Fruit fly (Drosophila melanogaster) whole organism, embryonic: ENCODE data around the gene CG10970.

Experiments
- Aef1 ChIP-seq: fragments of 200-800 bp; sonication (Bioruptor generic); IDR thresholded peaks from 3 replicates; pipeline ENCODE4 v1.3.6; 2022; ENCODE audit warnings: missing biosample characterization, missing genetic modification characterization
- BEAF-32 ChIP-seq: fragments of 200-800 bp; sonication (Bioruptor generic); optimal IDR thresholded peaks from 3 replicates; lab custom pipeline; 2017; ENCODE audit warnings: missing biosample characterization, missing genetic modification characterization, mild to moderate bottlenecking, moderate library complexity, missing genetic modification reagents
- CG10274 ChIP-seq: fragments of 200-800 bp; sonication (Bioruptor generic); optimal IDR thresholded peaks from 3 replicates; lab custom pipeline; 2017; ENCODE audit warnings: missing biosample characterization, mild to moderate bottlenecking, missing genetic modification characterization
- CG11504 ChIP-seq: fragments of 200-800 bp; sonication (Bioruptor generic); optimal IDR thresholded peaks from 3 replicates; lab custom pipeline; 2019; ENCODE audit warnings: missing biosample characterization, mild to moderate bottlenecking, missing genetic modification characterization, moderate library complexity
- CG11696 ChIP-seq: fragments of 200-800 bp; sonication (Bioruptor generic); IDR thresholded peaks from 2 replicates; pipeline ENCODE4 v1.3.6; 2022; ENCODE audit warnings: missing biosample characterization, missing genetic modification characterization
- CG12219 ChIP-seq: fragments of 200-800 bp; sonication (Bioruptor generic); optimal IDR thresholded peaks from 3 replicates; lab custom pipeline; 2018; ENCODE audit warnings: missing biosample characterization, mild to moderate bottlenecking, missing genetic modification characterization
- CG12391 ChIP-seq: fragments of 200-800 bp; sonication (Bioruptor generic); optimal IDR thresholded peaks from 3 replicates; lab custom pipeline; 2018; ENCODE audit warnings: missing biosample characterization, mild to moderate bottlenecking, missing genetic modification characterization, moderate library complexity
- CG15601 ChIP-seq: fragments of 200-800 bp; sonication (Bioruptor generic); optimal IDR thresholded peaks from 3 replicates; lab custom pipeline; 2019; ENCODE audit warnings: missing biosample characterization, mild to moderate bottlenecking, missing genetic modification characterization, moderate library complexity
- CG1602 ChIP-seq: fragments of 200-800 bp; sonication (Bioruptor generic); optimal IDR thresholded peaks from 3 replicates; lab custom pipeline; 2016; ENCODE audit warnings: missing biosample characterization, missing genetic modification characterization
- CG16813 ChIP-seq: fragments of 200-800 bp; sonication (Bioruptor generic); IDR thresholded peaks from 3 replicates; pipeline ENCODE4 v1.3.6; 2022; ENCODE audit warnings: missing biosample characterization, missing genetic modification characterization; ENCODE audit not compliant: partially characterized antibody
- CG17568 ChIP-seq: fragments of 200-800 bp; sonication (Bioruptor generic); optimal IDR thresholded peaks from 2 replicates; lab custom pipeline; 2018; ENCODE audit warnings: missing biosample characterization, mild to moderate bottlenecking, missing genetic modification characterization, moderate library complexity
- CG17912 ChIP-seq: fragments of 200-800 bp; sonication (Bioruptor generic); optimal IDR thresholded peaks from 2 replicates; lab custom pipeline; 2018; ENCODE audit warnings: missing biosample characterization, mild to moderate bottlenecking, missing genetic modification characterization
- CG1832 ChIP-seq: fragments of 200-800 bp; sonication (Bioruptor generic); optimal IDR thresholded peaks from 2 replicates; lab custom pipeline; 2017; ENCODE audit warnings: missing biosample characterization, mild to moderate bottlenecking, missing genetic modification characterization, inconsistent platforms
- CG30403 ChIP-seq: fragments of 200-800 bp; sonication (Bioruptor generic); optimal IDR thresholded peaks from 3 replicates; lab custom pipeline; 2016; ENCODE audit warnings: missing biosample characterization, missing genetic modification characterization
- CG32772 ChIP-seq: fragments of 200-800 bp; sonication (Bioruptor generic); IDR thresholded peaks from 2 replicates; pipeline ENCODE4 v1.3.6; 2022; ENCODE audit warnings: missing biosample characterization, missing genetic modification characterization
- CG4404 ChIP-seq: fragments of 200-800 bp; sonication (Bioruptor generic); IDR thresholded peaks from 2 replicates; pipeline ENCODE4 v1.3.6; 2022; ENCODE audit warnings: missing biosample characterization, missing genetic modification characterization
- CG6175 ChIP-seq: fragments of 200-800 bp; sonication (Bioruptor generic); IDR thresholded peaks from 3 replicates; pipeline ENCODE4 v1.3.6; 2022; ENCODE audit warnings: missing biosample characterization, missing genetic modification characterization
- CG9727 ChIP-seq: fragments of 200-800 bp; sonication (Bioruptor generic); optimal IDR thresholded peaks from 3 replicates; lab custom pipeline; 2017; ENCODE audit warnings: missing biosample characterization, mild to moderate bottlenecking, missing genetic modification characterization
- CTCF ChIP-seq: fragments of 200-800 bp; sonication (Bioruptor generic); optimal IDR thresholded peaks from 2 replicates; lab custom pipeline; 2017; ENCODE audit warnings: missing biosample characterization, mild to moderate bottlenecking, missing genetic modification characterization, moderate library complexity
- Dp ChIP-seq: fragments of 200-800 bp; sonication (Bioruptor generic); optimal IDR thresholded peaks from 2 replicates; lab custom pipeline; 2018; ENCODE audit warnings: missing biosample characterization, mild to moderate bottlenecking, missing genetic modification characterization, moderate library complexity
- E2f2 ChIP-seq: fragments of 200-800 bp; sonication (Bioruptor generic); IDR thresholded peaks from 2 replicates; pipeline ENCODE4 v1.3.6; 2022; ENCODE audit warnings: missing biosample characterization, missing genetic modification characterization
- Ets65A ChIP-seq: fragments of 200-800 bp; sonication (Bioruptor generic); peaks from one replicate; lab custom pipeline; 2016; ENCODE audit warnings: missing biosample characterization, missing genetic modification characterization
- Ets97D ChIP-seq: fragments of 200-800 bp; sonication (Bioruptor generic); optimal IDR thresholded peaks from 3 replicates; lab custom pipeline; 2016; ENCODE audit warnings: missing biosample characterization, missing genetic modification characterization
- HLH4C ChIP-seq: fragments of 200-800 bp; sonication (Bioruptor generic); IDR thresholded peaks from 3 replicates; pipeline ENCODE4 v1.3.6; 2022; ENCODE audit warnings: missing biosample characterization, missing genetic modification characterization; ENCODE audit not compliant: partially characterized antibody
- HmgZ ChIP-seq: fragments of 200-800 bp; sonication (Bioruptor generic); optimal IDR thresholded peaks from 2 replicates; lab custom pipeline; 2018; ENCODE audit warnings: missing biosample characterization, mild to moderate bottlenecking, missing genetic modification characterization
- Myb ChIP-seq: fragments of 200-800 bp; sonication (Bioruptor generic); optimal IDR thresholded peaks from 2 replicates; lab custom pipeline; 2016; ENCODE audit warnings: missing biosample characterization, missing genetic modification characterization
- Nf-YC ChIP-seq: fragments of 200-800 bp; optimal IDR thresholded peaks from 3 replicates; lab custom pipeline; 2019; ENCODE audit warnings: missing biosample characterization, mild to moderate bottlenecking, missing genetic modification characterization, moderate library complexity
- Pdp1 ChIP-seq, 2 experiments: fragments of 200-800 bp; sonication (Bioruptor generic); optimal IDR thresholded peaks; 3 replicates each; lab custom pipeline; 2016; ENCODE audit warnings: missing biosample characterization in 2 of 2, missing genetic modification characterization in 2 of 2, mild to moderate bottlenecking in 1 of 2, moderate library complexity in 1 of 2
- Sry-δ ChIP-seq: fragments of 200-800 bp; sonication (Bioruptor generic); optimal IDR thresholded peaks from 2 replicates; lab custom pipeline; 2016; ENCODE audit warnings: missing biosample characterization, missing genetic modification characterization
- bcd ChIP-seq: fragments of 200-800 bp; sonication (Bioruptor generic); optimal IDR thresholded peaks from 2 replicates; lab custom pipeline; 2017; ENCODE audit warnings: missing biosample characterization, mild to moderate bottlenecking, missing genetic modification characterization
- cas ChIP-seq: fragments of 200-800 bp; sonication (Bioruptor generic); IDR thresholded peaks from 2 replicates; pipeline ENCODE4 v1.3.6; 2022; ENCODE audit warnings: missing biosample characterization, missing genetic modification characterization
- caup ChIP-seq: fragments of 200-800 bp; sonication (Bioruptor generic); optimal IDR thresholded peaks from 3 replicates; lab custom pipeline; 2017; ENCODE audit warnings: missing biosample characterization, mild to moderate bottlenecking, missing genetic modification characterization, moderate library complexity; ENCODE audit not compliant: severe bottlenecking
- eyg ChIP-seq: fragments of 200-800 bp; sonication (Bioruptor generic); optimal IDR thresholded peaks from 3 replicates; lab custom pipeline; 2016; ENCODE audit warnings: missing biosample characterization, missing genetic modification characterization
- fd64A ChIP-seq: fragments of 200-800 bp; sonication (Bioruptor generic); optimal IDR thresholded peaks from 3 replicates; lab custom pipeline; 2018; ENCODE audit warnings: missing biosample characterization, mild to moderate bottlenecking, missing genetic modification characterization
- ftz-f1 ChIP-seq: fragments of 200-800 bp; sonication (Bioruptor generic); optimal IDR thresholded peaks from 2 replicates; lab custom pipeline; 2016; ENCODE audit warnings: missing biosample characterization, missing genetic modification characterization
- gfzf ChIP-seq: fragments of 200-800 bp; sonication (Bioruptor generic); optimal IDR thresholded peaks from 2 replicates; lab custom pipeline; 2016; ENCODE audit warnings: missing biosample characterization, mild to moderate bottlenecking, missing genetic modification characterization, moderate library complexity
- pita ChIP-seq: fragments of 200-800 bp; sonication (Bioruptor generic); optimal IDR thresholded peaks from 2 replicates; lab custom pipeline; 2017; ENCODE audit warnings: missing biosample characterization, mild to moderate bottlenecking, missing genetic modification characterization
- prd ChIP-seq, 3 experiments: fragments of >200 bp in 2 of 3; fragments of 200-800 bp in 1 of 3; sonication (Bioruptor generic) in 1 of 3; optimal IDR thresholded peaks in 2 of 3; IDR thresholded peaks in 1 of 3; 2 replicates in 2 of 3; 3 replicates in 1 of 3; pipeline versions ENCODE4 v1.3.6 to Lab custom; 2017 to 2022; ENCODE audit warnings: missing biosample characterization in 1 of 3, missing genetic modification characterization in 1 of 3
- pzg ChIP-seq: fragments of 200-800 bp; sonication (Bioruptor generic); optimal IDR thresholded peaks from 3 replicates; lab custom pipeline; 2018; ENCODE audit warnings: missing biosample characterization, mild to moderate bottlenecking, missing genetic modification characterization, moderate library complexity
- schlank ChIP-seq: fragments of 200-800 bp; sonication (Bioruptor generic); optimal IDR thresholded peaks from 2 replicates; lab custom pipeline; 2018; ENCODE audit warnings: missing biosample characterization, mild to moderate bottlenecking, missing genetic modification characterization
- sd ChIP-seq: fragments of 200-800 bp; sonication (Bioruptor generic); optimal IDR thresholded peaks from 3 replicates; lab custom pipeline; 2018; ENCODE audit warnings: missing biosample characterization, mild to moderate bottlenecking, missing genetic modification characterization, moderate library complexity
- sens ChIP-seq: fragments of 200-800 bp; sonication (Bioruptor generic); peaks from one replicate; lab custom pipeline; 2016; ENCODE audit warnings: missing biosample characterization, missing genetic modification characterization
- seq ChIP-seq: fragments of 200-800 bp; sonication (Bioruptor generic); IDR thresholded peaks from 2 replicates; pipeline ENCODE4 v1.3.6; 2022; ENCODE audit warnings: missing biosample characterization, missing genetic modification characterization
- so ChIP-seq: fragments of 200-800 bp; sonication (Bioruptor generic); IDR thresholded peaks from 3 replicates; pipeline ENCODE4 v1.3.6; 2022; ENCODE audit warnings: missing biosample characterization, missing genetic modification characterization
- stc ChIP-seq: fragments of 200-800 bp; sonication (Bioruptor generic); IDR thresholded peaks from 2 replicates; pipeline ENCODE4 v1.3.6; 2022; ENCODE audit warnings: missing biosample characterization, missing genetic modification characterization
- stwl ChIP-seq: fragments of 200-800 bp; sonication (Bioruptor generic); optimal IDR thresholded peaks from 3 replicates; lab custom pipeline; 2018; ENCODE audit warnings: missing biosample characterization, mild to moderate bottlenecking, missing genetic modification characterization, moderate library complexity
- tap ChIP-seq: fragments of 200-800 bp; optimal IDR thresholded peaks from 3 replicates; lab custom pipeline; 2019; ENCODE audit warnings: missing biosample characterization, mild to moderate bottlenecking, missing genetic modification characterization, moderate library complexity
- trem ChIP-seq: fragments of 200-800 bp; optimal IDR thresholded peaks from 3 replicates; lab custom pipeline; 2019; ENCODE audit warnings: missing biosample characterization, mild to moderate bottlenecking, missing genetic modification characterization, moderate library complexity
- ttk ChIP-seq: fragments of 200-800 bp; sonication (Bioruptor generic); IDR thresholded peaks from 2 replicates; pipeline ENCODE4 v2.1.2; 2022; ENCODE audit warnings: missing biosample characterization, missing genetic modification characterization
- vvl ChIP-seq: fragments of 200-800 bp; sonication (Bioruptor generic); IDR thresholded peaks from 2 replicates; pipeline ENCODE4 v1.3.6; 2022; ENCODE audit warnings: missing biosample characterization, missing genetic modification characterization

The CG10970 gene

DNA sequence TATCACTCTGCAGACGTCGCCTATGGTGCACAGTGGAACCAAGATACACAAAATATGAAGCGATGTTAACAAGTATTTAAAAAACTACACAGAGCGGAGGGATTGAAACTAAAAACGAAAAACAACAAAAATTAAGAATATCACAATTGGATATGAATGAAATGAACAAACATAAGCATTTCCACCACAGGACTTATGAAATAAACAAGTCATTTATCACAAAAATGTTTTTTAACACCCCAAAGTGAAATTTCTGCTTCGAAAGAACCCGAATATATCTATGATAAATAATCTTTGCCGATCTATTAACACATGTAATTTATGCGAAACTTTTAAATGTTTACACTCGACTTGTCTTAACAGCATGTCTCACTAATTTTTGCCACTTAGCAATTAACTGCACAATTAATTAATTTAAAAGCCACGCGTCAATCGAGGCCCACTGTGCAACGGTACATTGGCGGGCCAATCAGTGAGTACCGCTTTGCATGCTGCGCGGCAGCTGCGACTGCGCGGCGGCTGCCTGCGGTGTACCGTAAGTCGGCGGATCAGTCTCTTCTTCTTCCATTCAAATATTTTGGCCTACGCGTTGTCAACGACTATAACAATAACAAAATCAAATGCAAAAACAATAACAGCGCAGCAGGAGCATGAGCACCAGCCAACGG, 29.3 kb downstream of the CG10970 start (continued):
- TF ChIP-seq eyg (GFP tag; lab: Kevin White, UChicago), result no peak
- TF ChIP-seq seq (GFP tag; lab: Robert Waterston, UW), result no peak
- peak; percentile 39 for TF ChIP-seq Ets65A (GFP tag; lab: Kevin White, UChicago)
- TF ChIP-seq CG9727, result peak; percentile 72
- TF ChIP-seq ftz-f1, result no peak
- no peak for TF ChIP-seq CG17912
- TF ChIP-seq CG10274 (GFP tag; lab: Kevin White, UChicago), result no peak
- no peak for TF ChIP-seq caup
- peak; percentile 11 for TF ChIP-seq CG12219 (GFP tag; lab: Kevin White, UChicago)
- TF ChIP-seq CG12391 (tag; lab: Kevin White, UChicago), result peak; percentile 55
- no peak for TF ChIP-seq Aef1
- peak; percentile 68 for TF ChIP-seq CG30403 (GFP tag; lab: Kevin White, UChicago)
- TF ChIP-seq CG4404, result 0 out of 2 replicates have a peak, but pooled peaks have one; percentile 38
- TF ChIP-seq CG6175 (GFP tag; lab: Robert Waterston, UW), result no peak
- TF ChIP-seq tap (tag; lab: Kevin White, UChicago), result no peak
- no peak for TF ChIP-seq schlank (tag; lab: Kevin White, UChicago)
- TF ChIP-seq cas (GFP tag; lab: Robert Waterston, UW), result no peak
- no peak for TF ChIP-seq stc (GFP tag; lab: Robert Waterston, UW)
- TF ChIP-seq bcd (GFP tag; lab: Kevin White, UChicago), result peak; percentile 46
- no peak for TF ChIP-seq prd (optimal IDR thresholded peaks at IDR 0.05; lab: Kevin White, UChicago)
- TF ChIP-seq prd (GFP tag; IDR thresholded peaks at IDR 0.05; lab: Robert Waterston, UW), result peak; percentile 68; the same call in 2 of the 3 replicates
- peak; percentile 38 for TF ChIP-seq CG15601 (tag; lab: Kevin White, UChicago)
- TF ChIP-seq CG11696 (GFP tag; lab: Robert Waterston, UW), result no peak

DNA sequence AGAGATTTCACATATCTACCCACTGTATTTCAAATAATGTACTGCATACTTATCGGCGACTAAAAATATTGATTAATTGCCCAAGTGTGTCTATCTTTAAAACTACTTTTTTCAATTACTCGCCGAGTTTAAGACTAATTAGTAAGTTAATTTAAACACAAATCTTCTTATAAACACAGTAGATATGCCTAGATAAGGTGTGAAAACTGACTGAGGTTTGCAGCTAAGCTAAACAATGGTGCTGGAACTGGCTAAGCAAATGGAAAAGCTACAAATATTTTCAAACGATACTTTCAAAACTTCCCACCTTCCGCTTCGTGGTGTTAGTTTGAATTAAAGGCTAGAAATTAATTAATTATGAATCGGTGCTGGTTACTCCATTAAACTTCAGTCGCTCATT, 30.4 kb downstream of the CG10970 start:
- TF ChIP-seq Ets97D (GFP tag; lab: Kevin White, UChicago) (peak; percentile 42), vvl (GFP tag; lab: Robert Waterston, UW) (0 out of 2 replicates have a peak, but pooled peaks have one; percentile 14), gfzf (GFP tag; lab: Kevin White, UChicago) (peak; percentile 36), eyg (GFP tag; lab: Kevin White, UChicago) (no peak), pzg (peak; percentile 21), CG16813 (GFP tag; lab: Robert Waterston, UW) (no peak), CG1832 (GFP tag; lab: Kevin White, UChicago) (no peak), CG17568 (no peak), sens (GFP tag; lab: Kevin White, UChicago) (peak; percentile 83), HmgZ (tag; lab: Kevin White, UChicago) (peak; percentile 34), trem (tag; lab: Kevin White, UChicago) (peak; percentile 24), CG11504 (tag; lab: Kevin White, UChicago) (peak; percentile 16), fd64A (GFP tag; lab: Kevin White, UChicago) (no peak), E2f2 (GFP tag; lab: Robert Waterston, UW) (peak; percentile 63), ttk (GFP tag; lab: Robert Waterston, UW) (no peak), Dp (GFP tag; lab: Kevin White, UChicago) (peak; percentile 53), Ets65A (GFP tag; lab: Kevin White, UChicago) (no peak), Nf-YC (tag; lab: Kevin White, UChicago) (peak; percentile 8), CTCF (GFP tag; lab: Kevin White, UChicago) (peak; percentile 78), pita (GFP tag; lab: Kevin White, UChicago) (peak; percentile 73), so (no peak), CG1602 (GFP tag; lab: Kevin White, UChicago) (no peak), HLH4C (no peak), stwl (peak; percentile 34), CG32772 (GFP tag; lab: Robert Waterston, UW) (no peak), Myb (GFP tag; lab: Kevin White, UChicago) (peak; percentile 38), Pdp1 (GFP tag; optimal IDR thresholded peaks at IDR 0.05; lab: Kevin White, UChicago) (no peak), Sry-δ (peak; percentile 20), sd (tag; lab: Kevin White, UChicago) (peak; percentile 22), BEAF-32 (GFP tag; lab: Kevin White, UChicago) (peak; percentile 49)
